Worm (Caenorhabditis elegans) whole organism, L1 larva: ENCODE data around the gene mrps-33.

ENCODE experiments used
- F16B12.6 ChIP-seq: fragments of 150-350 bp; optimal IDR thresholded peaks from 2 replicates; lab custom pipeline; 2014; ENCODE audit warnings: missing biosample characterization, missing genetic modification characterization
- aly-2 ChIP-seq: fragments of 150-350 bp; optimal IDR thresholded peaks from 2 replicates; lab custom pipeline; 2014; ENCODE audit warnings: missing biosample characterization, missing genetic modification characterization
- ceh-82 ChIP-seq, 3 experiments: fragments of 150-350 bp in 1 of 3; sonication (generic microtip) in 2 of 3; optimal IDR thresholded peaks; 2 replicates each; lab custom pipeline; 2014 to 2017; ENCODE audit warnings: missing biosample characterization in 3 of 3, missing genetic modification characterization in 3 of 3
- jun-1 ChIP-seq: fragments of 150-350 bp; optimal IDR thresholded peaks from 2 replicates; lab custom pipeline; 2014; ENCODE audit warnings: missing biosample characterization, missing genetic modification reagents, missing genetic modification characterization
- lin-39 ChIP-seq: fragments of 150-350 bp; optimal IDR thresholded peaks from 2 replicates; lab custom pipeline; 2014; ENCODE audit warnings: missing biosample characterization, missing genetic modification reagents, missing genetic modification characterization
- mdl-1 ChIP-seq, 2 experiments: fragments of 150-350 bp; optimal IDR thresholded peaks; 2 replicates each; lab custom pipeline; 2014 to 2017; ENCODE audit warnings: missing biosample characterization in 2 of 2, missing genetic modification characterization in 2 of 2, inconsistent platforms in 1 of 2
- nhr-12 ChIP-seq: sonication (generic microtip); optimal IDR thresholded peaks from 2 replicates; lab custom pipeline; 2017; ENCODE audit warnings: missing biosample characterization, missing genetic modification characterization
- unc-62 ChIP-seq: fragments of 150-350 bp; optimal IDR thresholded peaks from 2 replicates; lab custom pipeline; 2014; ENCODE audit warnings: missing biosample characterization, missing genetic modification reagents, missing genetic modification characterization

DNA sequence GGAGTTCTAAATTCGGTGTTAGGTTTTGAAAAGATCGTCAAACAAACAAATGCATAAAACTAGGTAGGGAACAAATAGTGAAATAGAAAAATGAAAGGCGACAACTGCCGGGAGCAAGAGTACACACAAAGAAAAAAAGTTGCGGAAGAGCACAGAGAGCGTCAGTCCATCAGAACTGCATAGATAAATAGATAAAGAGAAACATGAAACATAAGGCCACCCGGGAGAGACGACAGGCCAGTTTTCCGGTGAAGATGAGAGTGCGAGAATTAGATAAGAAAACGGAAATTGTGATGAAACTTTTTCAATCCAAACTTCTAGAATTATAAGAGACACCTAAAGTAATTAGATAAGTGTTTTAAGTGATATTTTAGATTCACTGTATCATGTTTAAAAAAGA lies 17.9 kb upstream of the mrps-33 start:
- TF ChIP-seq ceh-82 (tag; optimal IDR thresholded peaks at IDR 0.05; lab: Kevin White, UChicago), result peak in 1 of 3 experiments; percentile 10
- no peak for TF ChIP-seq nhr-12
- no peak for TF ChIP-seq aly-2 (tag; lab: Kevin White, UChicago)
- TF ChIP-seq unc-62 (GFP tag; lab: Kevin White, UChicago), result no peak
- no peak for TF ChIP-seq F16B12.6 (tag; lab: Kevin White, UChicago)
- no peak for TF ChIP-seq jun-1
- no peak for TF ChIP-seq lin-39 (tag; lab: Kevin White, UChicago)
- TF ChIP-seq mdl-1 (tag; optimal IDR thresholded peaks at IDR 0.05; lab: Kevin White, UChicago), result no peak
